Fruit fly (Drosophila melanogaster) whole organism, embryonic: ENCODE measurements around the gene Nep2.
A peak's percentile ranks its signal among the peaks of the same experiment; 100 is the strongest.

Experiments used
- Awh ChIP-seq: fragments of 200-800 bp; sonication (Bioruptor generic); IDR thresholded peaks from 2 replicates; pipeline ENCODE4, ENCODE4 v1.3.6; 2022; ENCODE audit warnings: missing biosample characterization, missing genetic modification characterization
- B-H2 ChIP-seq: fragments of 200-800 bp; sonication (Bioruptor generic); optimal IDR thresholded peaks from 2 replicates; lab custom pipeline; 2018; ENCODE audit warnings: missing biosample characterization, mild to moderate bottlenecking, missing genetic modification characterization
- BEAF-32 ChIP-seq: fragments of 200-800 bp; sonication (Bioruptor generic); optimal IDR thresholded peaks from 3 replicates; lab custom pipeline; 2017; ENCODE audit warnings: missing biosample characterization, missing genetic modification characterization, mild to moderate bottlenecking, moderate library complexity, missing genetic modification reagents
- Bgb ChIP-seq: fragments of 200-800 bp; sonication (Bioruptor generic); IDR thresholded peaks from 2 replicates; pipeline ENCODE4 v1.3.6; 2022; ENCODE audit warnings: missing biosample characterization, missing genetic modification characterization; ENCODE audit not compliant: partially characterized antibody
- CG10267 ChIP-seq: fragments of 200-800 bp; sonication (Bioruptor generic); optimal IDR thresholded peaks from 2 replicates; lab custom pipeline; 2018; ENCODE audit warnings: missing biosample characterization, mild to moderate bottlenecking, missing genetic modification characterization, moderate library complexity
- CG10979 ChIP-seq: fragments of 200-800 bp; sonication (Bioruptor generic); optimal IDR thresholded peaks from 2 replicates; lab custom pipeline; 2018; ENCODE audit warnings: missing biosample characterization, mild to moderate bottlenecking, missing genetic modification characterization, moderate library complexity
- CG12104 ChIP-seq: fragments of 200-800 bp; sonication (Bioruptor generic); optimal IDR thresholded peaks from 3 replicates; lab custom pipeline; 2016; ENCODE audit warnings: missing biosample characterization, missing genetic modification characterization
- CG12659 ChIP-seq: fragments of 200-800 bp; sonication (Bioruptor generic); optimal IDR thresholded peaks from 3 replicates; lab custom pipeline; 2017; ENCODE audit warnings: mild to moderate bottlenecking, missing biosample characterization, missing genetic modification reagents, missing genetic modification characterization
- CG14710 ChIP-seq: fragments of 200-800 bp; sonication (Bioruptor generic); optimal IDR thresholded peaks from 3 replicates; lab custom pipeline; 2019; ENCODE audit warnings: missing biosample characterization, mild to moderate bottlenecking, missing genetic modification characterization, moderate library complexity
- CG16813 ChIP-seq: fragments of 200-800 bp; sonication (Bioruptor generic); IDR thresholded peaks from 3 replicates; pipeline ENCODE4 v1.3.6; 2022; ENCODE audit warnings: missing biosample characterization, missing genetic modification characterization; ENCODE audit not compliant: partially characterized antibody
- CG2116 ChIP-seq: fragments of 200-800 bp; sonication (Bioruptor generic); optimal IDR thresholded peaks from 3 replicates; lab custom pipeline; 2018; ENCODE audit warnings: missing biosample characterization, mild to moderate bottlenecking, missing genetic modification characterization
- CG2199 ChIP-seq: fragments of 200-800 bp; sonication (Bioruptor generic); IDR thresholded peaks from 3 replicates; pipeline ENCODE4 v1.3.6; 2022; ENCODE audit warnings: missing biosample characterization, missing genetic modification characterization
- CG2678 ChIP-seq: fragments of 200-800 bp; sonication (Bioruptor generic); optimal IDR thresholded peaks from 3 replicates; lab custom pipeline; 2019; ENCODE audit warnings: missing biosample characterization, mild to moderate bottlenecking, missing genetic modification characterization, moderate library complexity
- CG30020 ChIP-seq: fragments of 200-800 bp; optimal IDR thresholded peaks from 2 replicates; lab custom pipeline; 2019; ENCODE audit warnings: missing biosample characterization, mild to moderate bottlenecking, missing genetic modification characterization, moderate library complexity
- CG3995 ChIP-seq: fragments of 200-800 bp; sonication (Bioruptor generic); optimal IDR thresholded peaks from 3 replicates; lab custom pipeline; 2016; ENCODE audit warnings: missing biosample characterization, missing genetic modification characterization
- CG42726 ChIP-seq: fragments of 200-800 bp; sonication (Bioruptor generic); IDR thresholded peaks from 2 replicates; pipeline ENCODE4 v1.3.6; 2022; ENCODE audit warnings: missing biosample characterization, missing genetic modification characterization; ENCODE audit not compliant: partially characterized antibody
- CG6254 ChIP-seq: fragments of 200-800 bp; sonication (Bioruptor generic); optimal IDR thresholded peaks from 3 replicates; lab custom pipeline; 2017; ENCODE audit warnings: mild to moderate bottlenecking, missing biosample characterization, missing genetic modification reagents, missing genetic modification characterization
- CG8281 ChIP-seq: fragments of 200-800 bp; sonication (Bioruptor generic); optimal IDR thresholded peaks from 2 replicates; lab custom pipeline; 2018; ENCODE audit warnings: missing biosample characterization, mild to moderate bottlenecking, missing genetic modification characterization, moderate library complexity
- CG9797 ChIP-seq: fragments of 200-800 bp; sonication (Bioruptor generic); optimal IDR thresholded peaks from 3 replicates; lab custom pipeline; 2018; ENCODE audit warnings: missing biosample characterization, mild to moderate bottlenecking, missing genetic modification characterization
- CTCF ChIP-seq: fragments of 200-800 bp; sonication (Bioruptor generic); optimal IDR thresholded peaks from 2 replicates; lab custom pipeline; 2017; ENCODE audit warnings: missing biosample characterization, mild to moderate bottlenecking, missing genetic modification characterization, moderate library complexity
- Camta ChIP-seq: fragments of 200-800 bp; sonication (Bioruptor generic); optimal IDR thresholded peaks from 2 replicates; lab custom pipeline; 2016; ENCODE audit warnings: missing biosample characterization, missing genetic modification characterization
- Dp ChIP-seq: fragments of 200-800 bp; sonication (Bioruptor generic); optimal IDR thresholded peaks from 2 replicates; lab custom pipeline; 2018; ENCODE audit warnings: missing biosample characterization, mild to moderate bottlenecking, missing genetic modification characterization, moderate library complexity
- E2f2 ChIP-seq: fragments of 200-800 bp; sonication (Bioruptor generic); IDR thresholded peaks from 2 replicates; pipeline ENCODE4 v1.3.6; 2022; ENCODE audit warnings: missing biosample characterization, missing genetic modification characterization
- Ets97D ChIP-seq: fragments of 200-800 bp; sonication (Bioruptor generic); optimal IDR thresholded peaks from 3 replicates; lab custom pipeline; 2016; ENCODE audit warnings: missing biosample characterization, missing genetic modification characterization
- Lhr ChIP-seq: fragments of 200-800 bp; sonication (Bioruptor generic); optimal IDR thresholded peaks from 3 replicates; lab custom pipeline; 2017; ENCODE audit warnings: mild to moderate bottlenecking, missing biosample characterization, missing genetic modification reagents, missing genetic modification characterization
- MBD-R2 ChIP-seq: fragments of 200-800 bp; sonication (Bioruptor generic); IDR thresholded peaks from 2 replicates; pipeline ENCODE4 v1.3.6; 2022; ENCODE audit warnings: missing biosample characterization, missing genetic modification characterization
- MESR4 ChIP-seq: fragments of 200-800 bp; sonication (Bioruptor generic); optimal IDR thresholded peaks from 2 replicates; lab custom pipeline; 2018; ENCODE audit warnings: missing biosample characterization, mild to moderate bottlenecking, missing genetic modification characterization, moderate library complexity
- Myb ChIP-seq: fragments of 200-800 bp; sonication (Bioruptor generic); optimal IDR thresholded peaks from 2 replicates; lab custom pipeline; 2016; ENCODE audit warnings: missing biosample characterization, missing genetic modification characterization
- Pdp1 ChIP-seq, 2 experiments: fragments of 200-800 bp; sonication (Bioruptor generic); optimal IDR thresholded peaks; 3 replicates each; lab custom pipeline; 2016; ENCODE audit warnings: missing biosample characterization in 2 of 2, missing genetic modification characterization in 2 of 2, mild to moderate bottlenecking in 1 of 2, moderate library complexity in 1 of 2
- ab ChIP-seq: fragments of 200-800 bp; sonication (Bioruptor generic); optimal IDR thresholded peaks from 2 replicates; lab custom pipeline; 2016; ENCODE audit warnings: missing biosample characterization, missing genetic modification characterization
- abd-A ChIP-seq: fragments of 200-800 bp; sonication (Bioruptor generic); optimal IDR thresholded peaks from 3 replicates; lab custom pipeline; 2019; ENCODE audit warnings: missing biosample characterization, mild to moderate bottlenecking, missing genetic modification characterization, moderate library complexity
- ac ChIP-seq: fragments of 200-800 bp; sonication (Bioruptor generic); optimal IDR thresholded peaks from 3 replicates; lab custom pipeline; 2017; ENCODE audit warnings: missing biosample characterization, mild to moderate bottlenecking, missing genetic modification characterization
- amos ChIP-seq: fragments of 200-800 bp; sonication (Bioruptor generic); IDR thresholded peaks from 2 replicates; pipeline ENCODE4 v1.3.6; 2022; ENCODE audit warnings: missing biosample characterization, missing genetic modification characterization; ENCODE audit not compliant: partially characterized antibody
- ase ChIP-seq: fragments of 200-800 bp; sonication (Bioruptor generic); IDR thresholded peaks from 3 replicates; pipeline ENCODE4 v1.3.6; 2022; ENCODE audit warnings: missing biosample characterization, missing genetic modification characterization
- bbx ChIP-seq: fragments of 200-800 bp; sonication (Bioruptor generic); IDR thresholded peaks from 2 replicates; pipeline ENCODE4 v1.3.6; 2022; ENCODE audit warnings: missing biosample characterization, missing genetic modification characterization; ENCODE audit not compliant: partially characterized antibody
- bsh ChIP-seq, 2 experiments: fragments of 200-800 bp; sonication (Bioruptor generic); optimal IDR thresholded peaks; 2 replicates each; lab custom pipeline; 2017 to 2018; ENCODE audit warnings: mild to moderate bottlenecking in 2 of 2, missing biosample characterization in 2 of 2, missing genetic modification characterization in 2 of 2, moderate library complexity in 1 of 2
- dati ChIP-seq: fragments of 200-800 bp; sonication (Bioruptor generic); IDR thresholded peaks from 2 replicates; pipeline ENCODE4 v1.3.6; 2022; ENCODE audit warnings: missing biosample characterization, missing genetic modification characterization
- dimm ChIP-seq: fragments of 200-800 bp; sonication (Bioruptor generic); IDR thresholded peaks from 2 replicates; pipeline ENCODE4 v1.3.6; 2022; ENCODE audit warnings: missing biosample characterization, missing genetic modification characterization
- gfzf ChIP-seq: fragments of 200-800 bp; sonication (Bioruptor generic); optimal IDR thresholded peaks from 2 replicates; lab custom pipeline; 2016; ENCODE audit warnings: missing biosample characterization, mild to moderate bottlenecking, missing genetic modification characterization, moderate library complexity
- insv ChIP-seq, 2 experiments: fragments of 200-800 bp; sonication (Bioruptor generic); optimal IDR thresholded peaks; 3 replicates each; lab custom pipeline; 2016 to 2018; ENCODE audit warnings: missing biosample characterization in 2 of 2, missing genetic modification characterization in 2 of 2
- knrl ChIP-seq: fragments of 200-800 bp; sonication (Bioruptor generic); IDR thresholded peaks from 3 replicates; pipeline ENCODE4 v1.3.6; 2022; ENCODE audit warnings: missing biosample characterization, missing genetic modification characterization; ENCODE audit not compliant: partially characterized antibody
- pho ChIP-seq: fragments of 200-800 bp; sonication (Bioruptor generic); optimal IDR thresholded peaks from 2 replicates; lab custom pipeline; 2016; ENCODE audit warnings: missing biosample characterization, missing genetic modification characterization
- phol ChIP-seq: fragments of 200-800 bp; sonication (Bioruptor generic); optimal IDR thresholded peaks from 3 replicates; lab custom pipeline; 2018; ENCODE audit warnings: missing biosample characterization, mild to moderate bottlenecking, missing genetic modification characterization, moderate library complexity
- pros ChIP-seq: fragments of 200-800 bp; sonication (Bioruptor generic); optimal IDR thresholded peaks from 3 replicates; lab custom pipeline; 2019; ENCODE audit warnings: missing biosample characterization, mild to moderate bottlenecking, missing genetic modification characterization, moderate library complexity
- stwl ChIP-seq: fragments of 200-800 bp; sonication (Bioruptor generic); optimal IDR thresholded peaks from 3 replicates; lab custom pipeline; 2018; ENCODE audit warnings: missing biosample characterization, mild to moderate bottlenecking, missing genetic modification characterization, moderate library complexity
- trem ChIP-seq: fragments of 200-800 bp; optimal IDR thresholded peaks from 3 replicates; lab custom pipeline; 2019; ENCODE audit warnings: missing biosample characterization, mild to moderate bottlenecking, missing genetic modification characterization, moderate library complexity
- vfl ChIP-seq: fragments of 200-800 bp; sonication (Bioruptor generic); optimal IDR thresholded peaks from 2 replicates; lab custom pipeline; 2016; ENCODE audit warnings: missing biosample characterization, missing genetic modification characterization

Gene Nep2

dm6 chr3R:4748888-4749717 lies 17.4 kb upstream of the Nep2 start, which contains the start of gene tacc:
tacc (minus strand) TSS chr3R:4749056.
- no peak for TF ChIP-seq Awh (GFP tag; lab: Robert Waterston, UW)
- no peak for TF ChIP-seq bsh (GFP tag; optimal IDR thresholded peaks at IDR 0.05; lab: Kevin White, UChicago)
- peak; percentile 47 for TF ChIP-seq stwl (tag; lab: Kevin White, UChicago)
- peak in 1 of 2 experiments; percentile 94 for TF ChIP-seq Pdp1 (GFP tag; optimal IDR thresholded peaks at IDR 0.05; lab: Kevin White, UChicago)
- peak; percentile 80 for TF ChIP-seq gfzf
- TF ChIP-seq CG10979 (tag; lab: Kevin White, UChicago), result no peak
- no peak for TF ChIP-seq ab (GFP tag; lab: Kevin White, UChicago)
- peak; percentile 79 for TF ChIP-seq Dp
- TF ChIP-seq insv (GFP tag; optimal IDR thresholded peaks at IDR 0.05; lab: Kevin White, UChicago), result no peak
- TF ChIP-seq CG2199 (GFP tag; lab: Robert Waterston, UW), result peak; percentile 88; the same call in 2 of the 3 replicates
- no peak for TF ChIP-seq B-H2
- peak; percentile 9 for TF ChIP-seq Ets97D (GFP tag; lab: Kevin White, UChicago)
- 0 out of 2 replicates have a peak, but pooled peaks have one; percentile 14 for TF ChIP-seq CG42726 (GFP tag; lab: Robert Waterston, UW)
- TF ChIP-seq CG10267 (tag; lab: Kevin White, UChicago), result peak; percentile 47
- peak; percentile 41 for TF ChIP-seq amos (GFP tag; lab: Robert Waterston, UW)
- no peak for TF ChIP-seq dati
- TF ChIP-seq CG2678 (tag; lab: Kevin White, UChicago), result no peak
- TF ChIP-seq MBD-R2, result peak; percentile 23; the same call in 1 of the 2 replicates
- TF ChIP-seq knrl (GFP tag; lab: Robert Waterston, UW), result peak; percentile 35; the same call in 1 of the 3 replicates
- TF ChIP-seq Camta (GFP tag; lab: Kevin White, UChicago), result no peak
- peak; percentile 84 for TF ChIP-seq E2f2 (GFP tag; lab: Robert Waterston, UW)
- TF ChIP-seq dimm (GFP tag; lab: Robert Waterston, UW), result no peak
- peak; percentile 45 for TF ChIP-seq abd-A (tag; lab: Kevin White, UChicago)
- no peak for TF ChIP-seq bbx
- no peak for TF ChIP-seq CG6254 (GFP tag; lab: Kevin White, UChicago)
- no peak for TF ChIP-seq ase (GFP tag; lab: Robert Waterston, UW)
- peak; percentile 23 for TF ChIP-seq Myb
- TF ChIP-seq pho (GFP tag; lab: Kevin White, UChicago), result no peak
- peak; percentile 15 for TF ChIP-seq CG30020
- TF ChIP-seq CTCF (GFP tag; lab: Kevin White, UChicago), result peak; percentile 81
- no peak for TF ChIP-seq pros (GFP tag; lab: Kevin White, UChicago)
- TF ChIP-seq CG14710 (tag; lab: Kevin White, UChicago), result peak; percentile 38
- peak; percentile 10 for TF ChIP-seq phol (tag; lab: Kevin White, UChicago)
- peak; percentile 99 for TF ChIP-seq CG8281 (tag; lab: Kevin White, UChicago)
- peak; percentile 8 for TF ChIP-seq trem (tag; lab: Kevin White, UChicago)
- TF ChIP-seq Lhr, result peak; percentile 35
- TF ChIP-seq ac, result no peak
- peak; percentile 28 for TF ChIP-seq CG12659 (GFP tag; lab: Kevin White, UChicago)
- TF ChIP-seq CG2116 (GFP tag; lab: Kevin White, UChicago), result peak; percentile 33
- TF ChIP-seq CG3995 (GFP tag; lab: Kevin White, UChicago), result peak; percentile 77
- TF ChIP-seq Bgb, result peak; percentile 56; the same call in 1 of the 2 replicates
- TF ChIP-seq CG9797, result peak; percentile 78
- TF ChIP-seq vfl (GFP tag; lab: Kevin White, UChicago), result no peak
- TF ChIP-seq CG16813 (GFP tag; lab: Robert Waterston, UW), result peak; percentile 30; the same call in 1 of the 3 replicates
- peak; percentile 37 for TF ChIP-seq BEAF-32 (GFP tag; lab: Kevin White, UChicago)
- TF ChIP-seq CG12104 (GFP tag; lab: Kevin White, UChicago), result no peak
- TF ChIP-seq MESR4, result peak; percentile 29
